Fruit fly (Drosophila melanogaster) S2 (cell line): ENCODE measurements around the gene qless.

ENCODE experiments used
- CG8478 ChIP-seq: fragments of >200 bp; optimal IDR thresholded peaks from 2 replicates; lab custom pipeline; 2018
- CTCF ChIP-seq, 2 experiments: fragments of >200 bp; optimal IDR thresholded peaks; 2 replicates each; lab custom pipeline; 2018

Gene qless

dm6 chr3R:31194627-31195026, 57.8 kb downstream of the qless start:
- TF ChIP-seq CTCF (optimal IDR thresholded peaks at IDR 0.05; lab: Kevin White, UChicago) = no peak
- TF ChIP-seq CG8478 (lab: Kevin White, UChicago) = no peak

DNA sequence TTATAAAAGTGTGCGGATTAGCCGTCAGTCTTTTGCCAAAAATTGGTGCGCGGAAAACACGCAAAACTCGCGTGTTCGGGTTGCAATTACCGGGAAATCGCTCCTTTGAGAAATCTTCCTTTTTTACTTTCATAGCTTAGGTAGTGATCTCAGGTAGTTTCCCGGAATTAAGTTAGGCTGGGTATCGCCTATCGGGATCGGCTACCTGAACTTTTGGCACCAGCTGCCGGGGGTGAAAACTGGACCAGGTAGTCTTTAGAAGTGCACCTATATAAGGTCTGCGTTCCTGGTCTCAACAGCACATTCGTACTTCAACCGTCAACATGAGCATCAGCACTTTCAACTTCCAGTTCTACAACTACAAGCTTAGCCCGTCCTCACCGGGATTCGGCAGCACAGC, 59.3 kb downstream of the qless start, which contains the start of gene bnk:
bnk (plus strand) TSS at position 301 of the 400 bp plus-strand sequence.
- no peak for TF ChIP-seq CG8478 (lab: Kevin White, UChicago)
- TF ChIP-seq CTCF (optimal IDR thresholded peaks at IDR 0.05; lab: Kevin White, UChicago) = no peak
